Fruit fly (Drosophila melanogaster) whole organism, prepupa: Measurements from ENCODE around the gene skl.

Experiments
- CG11902 ChIP-seq: fragments of 200-800 bp; sonication (Bioruptor generic); optimal IDR thresholded peaks from 3 replicates; lab custom pipeline; 2016; ENCODE audit warnings: missing biosample characterization, missing genetic modification characterization
- CG3032 ChIP-seq: fragments of 200-800 bp; optimal IDR thresholded peaks from 2 replicates; lab custom pipeline; 2019; ENCODE audit warnings: missing biosample characterization, mild to moderate bottlenecking, missing genetic modification characterization, moderate library complexity
- CG6276 ChIP-seq: fragments of 200-800 bp; sonication (Bioruptor generic); optimal IDR thresholded peaks from 2 replicates; lab custom pipeline; 2017; ENCODE audit warnings: missing biosample characterization, mild to moderate bottlenecking, missing genetic modification characterization
- CG6854 ChIP-seq: fragments of 200-800 bp; sonication (Bioruptor generic); optimal IDR thresholded peaks from 2 replicates; lab custom pipeline; 2017; ENCODE audit warnings: missing biosample characterization, mild to moderate bottlenecking, missing genetic modification characterization
- Eip75B ChIP-seq: fragments of 200-800 bp; sonication (Bioruptor generic); optimal IDR thresholded peaks from 3 replicates; lab custom pipeline; 2016; ENCODE audit warnings: missing biosample characterization, missing genetic modification characterization
- OdsH ChIP-seq: fragments of 200-800 bp; sonication (Bioruptor generic); optimal IDR thresholded peaks from 3 replicates; lab custom pipeline; 2016; ENCODE audit warnings: missing biosample characterization, missing genetic modification characterization
- Sox102F ChIP-seq: fragments of 200-800 bp; sonication (Bioruptor generic); optimal IDR thresholded peaks from 2 replicates; lab custom pipeline; 2016; ENCODE audit warnings: missing biosample characterization, mild to moderate bottlenecking, missing genetic modification characterization
- cyc ChIP-seq: fragments of 200-800 bp; sonication (Bioruptor generic); optimal IDR thresholded peaks from 3 replicates; lab custom pipeline; 2016; ENCODE audit warnings: missing biosample characterization, missing genetic modification characterization
- eg ChIP-seq: fragments of 200-800 bp; sonication (Bioruptor generic); IDR thresholded peaks from 3 replicates; pipeline ENCODE4 v1.3.6; 2022; ENCODE audit warnings: missing biosample characterization, missing genetic modification characterization

Gene skl

dm6 chr3L:18398264-18398735, 41.4 kb downstream of the skl start, which contains the start of gene rpr (continued):
- no peak for TF ChIP-seq eg
- no peak for TF ChIP-seq CG6854 (GFP tag; lab: Kevin White, UChicago)
- TF ChIP-seq CG6276 (GFP tag; lab: Kevin White, UChicago) = no peak
- TF ChIP-seq CG3032 (tag; lab: Kevin White, UChicago) = peak; percentile 23
- no peak for TF ChIP-seq OdsH
- no peak for TF ChIP-seq CG11902
- TF ChIP-seq Sox102F (GFP tag; lab: Kevin White, UChicago) = peak; percentile 40
- TF ChIP-seq Eip75B (GFP tag; lab: Kevin White, UChicago) = peak; percentile 6
- no peak for TF ChIP-seq cyc (GFP tag; lab: Kevin White, UChicago)
